Worm (Caenorhabditis elegans) whole organism, L3 larva: ENCODE measurements around the gene str-115.

Experiments
- ceh-16 ChIP-seq: sonication (generic microtip); optimal IDR thresholded peaks from 2 replicates; lab custom pipeline; 2017; ENCODE audit warnings: missing biosample characterization, missing genetic modification characterization
- fkh-2 ChIP-seq: fragments of 150-350 bp; optimal IDR thresholded peaks from 2 replicates; lab custom pipeline; 2014; ENCODE audit warnings: missing biosample characterization, missing genetic modification reagents, missing genetic modification characterization
- fos-1 ChIP-seq: fragments of 150-350 bp; optimal IDR thresholded peaks from 2 replicates; lab custom pipeline; 2014; ENCODE audit warnings: missing biosample characterization, missing genetic modification characterization
- lin-15B ChIP-seq: fragments of 150-350 bp; optimal IDR thresholded peaks from 2 replicates; lab custom pipeline; 2014; ENCODE audit warnings: missing biosample characterization, missing genetic modification characterization
- lin-39 ChIP-seq: fragments of 150-350 bp; optimal IDR thresholded peaks from 2 replicates; lab custom pipeline; 2018; ENCODE audit warnings: missing biosample characterization, missing genetic modification reagents, missing genetic modification characterization
- nhr-28 ChIP-seq: fragments of 150-350 bp; optimal IDR thresholded peaks from 2 replicates; lab custom pipeline; 2014; ENCODE audit warnings: missing biosample characterization, missing genetic modification characterization
- pha-4 ChIP-seq: fragments of 150-350 bp; optimal IDR thresholded peaks from 2 replicates; lab custom pipeline; 2014; ENCODE audit warnings: missing biosample characterization, missing genetic modification reagents, missing genetic modification characterization
- sea-2 ChIP-seq: fragments of 150-350 bp; sonication (generic microtip); optimal IDR thresholded peaks from 4 replicates; lab custom pipeline; 2014; ENCODE audit warnings: missing biosample characterization, missing genetic modification reagents, missing genetic modification characterization
- skn-1 ChIP-seq: fragments of 150-350 bp; optimal IDR thresholded peaks from 2 replicates; lab custom pipeline; 2014; ENCODE audit warnings: missing biosample characterization, missing genetic modification characterization
- unc-62 ChIP-seq: fragments of 150-350 bp; sonication (generic microtip); optimal IDR thresholded peaks from 4 replicates; lab custom pipeline; 2014; ENCODE audit warnings: missing biosample characterization, missing genetic modification reagents, missing genetic modification characterization
- ztf-11 ChIP-seq: fragments of 150-350 bp; optimal IDR thresholded peaks from 2 replicates; lab custom pipeline; 2014; ENCODE audit warnings: missing biosample characterization, missing genetic modification characterization

ce11 chrV:11304200-11304599 lies 35.3 kb downstream of the str-115 start:
- no peak for TF ChIP-seq sea-2 (GFP tag; lab: Kevin White, UChicago)
- TF ChIP-seq lin-39 (tag; lab: Kevin White, UChicago), result no peak
- no peak for TF ChIP-seq fos-1
- no peak for TF ChIP-seq pha-4 (tag; lab: Kevin White, UChicago)
- no peak for TF ChIP-seq skn-1 (tag; lab: Kevin White, UChicago)
- TF ChIP-seq lin-15B, result no peak
- TF ChIP-seq ztf-11 (tag; lab: Kevin White, UChicago), result no peak
- no peak for TF ChIP-seq nhr-28 (tag; lab: Kevin White, UChicago)
- TF ChIP-seq ceh-16 (tag; lab: Kevin White, UChicago), result no peak
- no peak for TF ChIP-seq fkh-2 (tag; lab: Kevin White, UChicago)
- no peak for TF ChIP-seq unc-62 (GFP tag; lab: Kevin White, UChicago)
